Worm (Caenorhabditis elegans): Measurements from ENCODE around the gene srbc-21.

DNA sequence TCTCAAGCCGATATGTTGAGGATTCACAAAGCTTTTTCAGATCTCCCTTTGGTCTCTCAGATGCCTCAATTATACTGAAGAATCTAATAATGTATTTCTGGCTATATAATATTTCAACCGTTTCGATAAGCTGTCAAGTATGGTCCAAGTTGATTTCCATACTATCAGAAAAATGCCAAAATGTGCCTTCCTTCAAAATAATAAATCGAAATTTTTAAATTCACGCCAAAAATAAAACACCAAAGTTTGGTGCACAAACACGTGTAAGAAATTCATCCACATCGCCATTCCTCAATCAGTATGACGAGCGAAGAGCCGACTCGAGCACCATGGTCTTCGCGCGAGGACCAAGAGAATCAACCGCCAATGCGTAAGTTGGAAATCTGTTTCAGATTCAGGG, 35.8 kb upstream of the srbc-21 start, which contains the start of gene F22F7.11:
- TF ChIP-seq nhr-25 (tag; optimal IDR thresholded peaks at IDR 0.05), result no peak
- TF ChIP-seq eor-1 (tag; optimal IDR thresholded peaks at IDR 0.05), result no peak
- no peak for TF ChIP-seq nhr-237 (tag; optimal IDR thresholded peaks at IDR 0.05)
- TF ChIP-seq zag-1 (tag; optimal IDR thresholded peaks at IDR 0.05), result no peak
- no peak for TF ChIP-seq sea-2 (GFP tag; optimal IDR thresholded peaks at IDR 0.05)
- no peak for TF ChIP-seq ztf-11 (tag; optimal IDR thresholded peaks at IDR 0.05)
- TF ChIP-seq fkh-2 (tag; optimal IDR thresholded peaks at IDR 0.05), result no peak
- TF ChIP-seq ama-1 (optimal IDR thresholded peaks at IDR 0.05), result no peak

Measured in whole organism, L3 larva.